Worm (Caenorhabditis elegans): Measurements from ENCODE around the gene nrps-1.

The nrps-1 gene

ce11 chrIII:11567837-11568236, 33.4 kb downstream of the nrps-1 start, which contains the start of gene psme-3:
Gene psme-3, plus strand, starts transcription at chrIII:11568137.
- TF ChIP-seq dao-5 (tag; optimal IDR thresholded peaks at IDR 0.05) (no peak), him-1 (tag; optimal IDR thresholded peaks at IDR 0.05) (no peak), W03F9.2 (tag; optimal IDR thresholded peaks at IDR 0.05) (no peak)

- TF ChIP-seq dao-5 (tag; optimal IDR thresholded peaks at IDR 0.05) (no peak), him-1 (tag; optimal IDR thresholded peaks at IDR 0.05) (no peak), W03F9.2 (tag; optimal IDR thresholded peaks at IDR 0.05) (no peak)
Observed at ce11 chrIII:11573921-11574320, 39.4 kb downstream of the nrps-1 start, which contains the start of gene Y66D12A.8. Gene Y66D12A.8, plus strand, starts transcription at chrIII:11574221.

- TF ChIP-seq W03F9.2 (tag; optimal IDR thresholded peaks at IDR 0.05), result no peak
- TF ChIP-seq dao-5 (tag; optimal IDR thresholded peaks at IDR 0.05), result no peak
- TF ChIP-seq him-1 (tag; optimal IDR thresholded peaks at IDR 0.05), result no peak
Observed at ce11 chrIII:11579380-11579779, 44.9 kb downstream of the nrps-1 start.

- TF ChIP-seq W03F9.2 (tag; optimal IDR thresholded peaks at IDR 0.05) (no peak), him-1 (tag; optimal IDR thresholded peaks at IDR 0.05) (no peak), dao-5 (tag; optimal IDR thresholded peaks at IDR 0.05) (no peak)
Observed at ce11 chrIII:11580428-11580885, 46.0 kb downstream of the nrps-1 start, which contains the start of gene Y66D12A.7. Gene Y66D12A.7, minus strand, starts transcription at chrIII:11580478.

- no peak for TF ChIP-seq him-1 (tag; optimal IDR thresholded peaks at IDR 0.05)
Observed at ce11 chrIII:11581372-11581771, 46.9 kb downstream of the nrps-1 start, which contains the start of the genes Y66D12A.6 and ceh-92. Gene Y66D12A.6, minus strand, starts transcription at chrIII:11581402. Gene ceh-92, plus strand, starts transcription at chrIII:11581600.

- no peak for TF ChIP-seq dao-5 (tag; optimal IDR thresholded peaks at IDR 0.05)
- no peak for TF ChIP-seq W03F9.2 (tag; optimal IDR thresholded peaks at IDR 0.05)
- TF ChIP-seq him-1 (tag; optimal IDR thresholded peaks at IDR 0.05), result no peak
Observed at ce11 chrIII:11582569-11582968, 48.1 kb downstream of the nrps-1 start.

ce11 chrIII:11588911-11589310, 54.4 kb downstream of the nrps-1 start, which contains the start of gene Y66D12A.3:
Gene Y66D12A.3, plus strand, starts transcription at chrIII:11589211.
- no peak for TF ChIP-seq dao-5 (tag; optimal IDR thresholded peaks at IDR 0.05)
- no peak for TF ChIP-seq W03F9.2 (tag; optimal IDR thresholded peaks at IDR 0.05)
- TF ChIP-seq him-1 (tag; optimal IDR thresholded peaks at IDR 0.05), result no peak

ce11 chrIII:11589311-11589710, 54.8 kb downstream of the nrps-1 start:
- TF ChIP-seq dao-5 (tag; optimal IDR thresholded peaks at IDR 0.05) (no peak), W03F9.2 (tag; optimal IDR thresholded peaks at IDR 0.05) (no peak), him-1 (tag; optimal IDR thresholded peaks at IDR 0.05) (no peak)

ce11 chrIII:11590255-11590654, 55.8 kb downstream of the nrps-1 start:
- TF ChIP-seq W03F9.2 (tag; optimal IDR thresholded peaks at IDR 0.05) (no peak), dao-5 (tag; optimal IDR thresholded peaks at IDR 0.05) (no peak), him-1 (tag; optimal IDR thresholded peaks at IDR 0.05) (no peak)

- no peak for TF ChIP-seq him-1 (tag; optimal IDR thresholded peaks at IDR 0.05)
- TF ChIP-seq dao-5 (tag; optimal IDR thresholded peaks at IDR 0.05), result no peak
- no peak for TF ChIP-seq W03F9.2 (tag; optimal IDR thresholded peaks at IDR 0.05)
Observed at ce11 chrIII:11592096-11592495, 57.6 kb downstream of the nrps-1 start.
